Fruit fly (Drosophila melanogaster) whole organism, wandering third instar larva: Measurements from ENCODE around the gene mew.

Experiments
- Abd-B ChIP-seq: fragments of >200 bp; optimal IDR thresholded peaks from 2 replicates; lab custom pipeline; 2017; ENCODE audit warnings: missing biosample characterization, missing genetic modification characterization
- CG9705 ChIP-seq: fragments of 200-800 bp; sonication (Bioruptor generic); optimal IDR thresholded peaks from 2 replicates; lab custom pipeline; 2018; ENCODE audit warnings: missing biosample characterization, mild to moderate bottlenecking, missing genetic modification characterization
- CrebA ChIP-seq: fragments of 200-800 bp; sonication (Bioruptor generic); optimal IDR thresholded peaks from 2 replicates; lab custom pipeline; 2016; ENCODE audit warnings: missing biosample characterization, mild to moderate bottlenecking, missing genetic modification characterization, borderline replicate concordance
- Dif ChIP-seq: fragments of 200-275, 200-300 bp; sonication (Bioruptor generic); optimal IDR thresholded peaks from 2 replicates; lab custom pipeline; 2018; ENCODE audit warnings: missing biosample characterization, missing genetic modification characterization; ENCODE audit not compliant: partially characterized antibody
- GATAd ChIP-seq: sonication (Bioruptor generic); optimal IDR thresholded peaks from 2 replicates; lab custom pipeline; 2016; ENCODE audit warnings: missing biosample characterization, missing genetic modification characterization
- HLH106 ChIP-seq: fragments of 200-800 bp; optimal IDR thresholded peaks from 3 replicates; lab custom pipeline; 2019; ENCODE audit warnings: missing biosample characterization, mild to moderate bottlenecking, missing genetic modification characterization, moderate library complexity
- Hnf4 ChIP-seq: fragments of 200-800 bp; sonication (Bioruptor generic); optimal IDR thresholded peaks from 2 replicates; lab custom pipeline; 2016; ENCODE audit warnings: missing biosample characterization, mild to moderate bottlenecking, missing genetic modification characterization
- Hr83 ChIP-seq: fragments of 200-300 bp; sonication (Bioruptor generic); optimal IDR thresholded peaks from 2 replicates; lab custom pipeline; 2016; ENCODE audit warnings: missing biosample characterization, mild to moderate bottlenecking, missing genetic modification characterization, moderate library complexity; ENCODE audit not compliant: poor library complexity, severe bottlenecking
- Myc ChIP-seq: fragments of >200 bp; optimal IDR thresholded peaks from 2 replicates; lab custom pipeline; 2017
- N ChIP-seq: fragments of >200 bp; optimal IDR thresholded peaks from 2 replicates; lab custom pipeline; 2018; ENCODE audit warnings: missing biosample characterization, missing external identifiers, missing genetic modification characterization
- OdsH ChIP-seq: fragments of 200-800 bp; sonication (Bioruptor generic); optimal IDR thresholded peaks from 2 replicates; lab custom pipeline; 2016; ENCODE audit warnings: missing biosample characterization, mild to moderate bottlenecking, missing genetic modification characterization
- Rel ChIP-seq, 2 experiments: fragments of 200-800 bp; sonication (Bioruptor generic) in 1 of 2; optimal IDR thresholded peaks; 2 replicates in 1 of 2; 3 replicates in 1 of 2; lab custom pipeline; 2016 to 2019; ENCODE audit warnings: mild to moderate bottlenecking in 2 of 2, missing biosample characterization in 2 of 2, missing genetic modification characterization in 2 of 2, moderate library complexity in 1 of 2
- Vsx2 ChIP-seq: fragments of 200-300, 225-300 bp; sonication (Bioruptor generic); optimal IDR thresholded peaks from 2 replicates; lab custom pipeline; 2018; ENCODE audit warnings: missing biosample characterization, missing genetic modification characterization; ENCODE audit not compliant: partially characterized antibody
- br ChIP-seq: fragments of 200-800 bp; sonication (Bioruptor generic); optimal IDR thresholded peaks from 2 replicates; lab custom pipeline; 2016; ENCODE audit warnings: missing biosample characterization, missing genetic modification characterization
- brk ChIP-seq: fragments of 200-800 bp; sonication (Bioruptor generic); optimal IDR thresholded peaks from 2 replicates; lab custom pipeline; 2016; ENCODE audit warnings: missing biosample characterization, mild to moderate bottlenecking, missing genetic modification characterization
- ey ChIP-seq: fragments of 200-800 bp; sonication (Bioruptor generic); optimal IDR thresholded peaks from 2 replicates; lab custom pipeline; 2016; ENCODE audit warnings: missing biosample characterization, missing genetic modification characterization
- foxo ChIP-seq, 2 experiments: fragments of 200-800 bp; sonication (Bioruptor generic); optimal IDR thresholded peaks; 2 replicates in 1 of 2; 3 replicates in 1 of 2; lab custom pipeline; 2016 to 2017; ENCODE audit warnings: missing biosample characterization in 2 of 2, missing genetic modification characterization in 2 of 2
- fru ChIP-seq: fragments of 200-800 bp; sonication (Bioruptor generic); optimal IDR thresholded peaks from 3 replicates; lab custom pipeline; 2016; ENCODE audit warnings: missing biosample characterization, mild to moderate bottlenecking, missing genetic modification characterization
- h ChIP-seq: fragments of 200-800 bp; sonication (Bioruptor generic); optimal IDR thresholded peaks from 3 replicates; lab custom pipeline; 2016; ENCODE audit warnings: missing biosample characterization, mild to moderate bottlenecking, missing genetic modification characterization
- jim ChIP-seq: fragments of 175-275, 200-325 bp; sonication (Bioruptor generic); optimal IDR thresholded peaks from 2 replicates; lab custom pipeline; 2016; ENCODE audit warnings: missing biosample characterization, mild to moderate bottlenecking, missing genetic modification characterization
- lola ChIP-seq: fragments of >200 bp; optimal IDR thresholded peaks from 2 replicates; lab custom pipeline; 2017; ENCODE audit warnings: missing biosample characterization, missing genetic modification characterization
- pan ChIP-seq: fragments of >200 bp; optimal IDR thresholded peaks from 2 replicates; lab custom pipeline; 2017
- psq ChIP-seq: fragments of 200-800 bp; sonication (Bioruptor generic); optimal IDR thresholded peaks from 3 replicates; lab custom pipeline; 2017; ENCODE audit warnings: missing biosample characterization, mild to moderate bottlenecking, missing genetic modification characterization, moderate library complexity
- rgr ChIP-seq: fragments of 200-800 bp; sonication (Bioruptor generic); optimal IDR thresholded peaks from 3 replicates; lab custom pipeline; 2016; ENCODE audit warnings: missing biosample characterization, mild to moderate bottlenecking, missing genetic modification characterization
- sage ChIP-seq: fragments of 200-800 bp; sonication (Bioruptor generic); optimal IDR thresholded peaks from 2 replicates; lab custom pipeline; 2016; ENCODE audit warnings: missing biosample characterization, mild to moderate bottlenecking, missing genetic modification characterization
- sv ChIP-seq: fragments of 200-800 bp; sonication (Bioruptor generic); optimal IDR thresholded peaks from 3 replicates; lab custom pipeline; 2016; ENCODE audit warnings: missing biosample characterization, missing genetic modification characterization
- woc ChIP-seq: sonication (Bioruptor generic); optimal IDR thresholded peaks from 2 replicates; lab custom pipeline; 2016; ENCODE audit warnings: missing biosample characterization, mild to moderate bottlenecking, missing genetic modification characterization

Gene mew

dm6 chrX:13233811-13234737, 24.2 kb downstream of the mew start (continued):
- TF ChIP-seq GATAd (GFP tag; lab: Kevin White, UChicago) = peak; percentile 14

- TF ChIP-seq woc (GFP tag; lab: Kevin White, UChicago) (no peak), sv (GFP tag; lab: Kevin White, UChicago) (peak; percentile 78), lola (GFP tag; lab: Kevin White, UChicago) (no peak), Abd-B (no peak), ey (GFP tag; lab: Kevin White, UChicago) (no peak), pan (lab: Kevin White, UChicago) (no peak), rgr (GFP tag; lab: Kevin White, UChicago) (no peak), h (GFP tag; lab: Kevin White, UChicago) (no peak), foxo (GFP tag; optimal IDR thresholded peaks at IDR 0.05; lab: Kevin White, UChicago) (peak in 1 of 2 experiments; percentile 23), Hr83 (GFP tag; lab: Kevin White, UChicago) (no peak)
These were observed 25.7 kb downstream of the mew start for dm6 chrX:13232406-13233195.

- TF ChIP-seq HLH106 (tag; lab: Kevin White, UChicago) (no peak), N (no peak), Vsx2 (no peak), brk (GFP tag; lab: Kevin White, UChicago) (no peak), Hnf4 (GFP tag; lab: Kevin White, UChicago) (no peak), sv (GFP tag; lab: Kevin White, UChicago) (no peak), pan (lab: Kevin White, UChicago) (no peak), GATAd (GFP tag; lab: Kevin White, UChicago) (no peak), fru (GFP tag; lab: Kevin White, UChicago) (no peak), Myc (lab: Kevin White, UChicago) (no peak), OdsH (GFP tag; lab: Kevin White, UChicago) (no peak), h (GFP tag; lab: Kevin White, UChicago) (no peak)
- TF ChIP-seq, all 38 proteins: peak for 0
These were observed 27.3 kb downstream of the mew start for dm6 chrX:13230974-13231373.

- no peak for TF ChIP-seq fru (GFP tag; lab: Kevin White, UChicago)
- TF ChIP-seq HLH106 (tag; lab: Kevin White, UChicago) = no peak
- no peak for TF ChIP-seq sage (GFP tag; lab: Kevin White, UChicago)
- no peak for TF ChIP-seq Hnf4 (GFP tag; lab: Kevin White, UChicago)
- no peak for TF ChIP-seq OdsH (GFP tag; lab: Kevin White, UChicago)
- no peak for TF ChIP-seq Rel (GFP tag; optimal IDR thresholded peaks at IDR 0.05; lab: Kevin White, UChicago)
- no peak for TF ChIP-seq Rel (tag; optimal IDR thresholded peaks at IDR 0.05; lab: Kevin White, UChicago)
- TF ChIP-seq foxo (GFP tag; optimal IDR thresholded peaks at IDR 0.05; lab: Kevin White, UChicago) = no peak
- TF ChIP-seq Hr83 (GFP tag; lab: Kevin White, UChicago) = no peak
- TF ChIP-seq N = no peak
- no peak for TF ChIP-seq CG9705 (GFP tag; lab: Kevin White, UChicago)
- no peak for TF ChIP-seq pan (lab: Kevin White, UChicago)
- TF ChIP-seq rgr (GFP tag; lab: Kevin White, UChicago) = no peak
These were observed 28.5 kb downstream of the mew start for dm6 chrX:13229824-13230223.

- TF ChIP-seq CG9705 (GFP tag; lab: Kevin White, UChicago) (no peak), Hr83 (GFP tag; lab: Kevin White, UChicago) (peak; percentile 28), psq (GFP tag; lab: Kevin White, UChicago) (peak; percentile 11), fru (GFP tag; lab: Kevin White, UChicago) (peak; percentile 8), jim (no peak), foxo (GFP tag; optimal IDR thresholded peaks at IDR 0.05; lab: Kevin White, UChicago) (peak in 1 of 2 experiments; percentile 20), Rel (GFP tag; optimal IDR thresholded peaks at IDR 0.05; lab: Kevin White, UChicago) (no peak), Rel (tag; optimal IDR thresholded peaks at IDR 0.05; lab: Kevin White, UChicago) (peak; percentile 72), br (GFP tag; lab: Kevin White, UChicago) (peak; percentile 0), ey (GFP tag; lab: Kevin White, UChicago) (no peak), OdsH (GFP tag; lab: Kevin White, UChicago) (peak; percentile 28), Dif (GFP tag; lab: Kevin White, UChicago) (no peak), h (GFP tag; lab: Kevin White, UChicago) (peak; percentile 15), rgr (GFP tag; lab: Kevin White, UChicago) (peak; percentile 51), CrebA (no peak), pan (lab: Kevin White, UChicago) (no peak)
These were observed 29.1 kb downstream of the mew start for dm6 chrX:13229217-13229616.
